Worm (Caenorhabditis elegans) whole organism, L2 larva: Measurements from ENCODE around the gene btb-6.

Experiments
- dmd-4 ChIP-seq: sonication (generic microtip); optimal IDR thresholded peaks from 2 replicates; lab custom pipeline; 2017; ENCODE audit warnings: missing biosample characterization, missing genetic modification characterization
- elt-1 ChIP-seq: fragments of 150-350 bp; optimal IDR thresholded peaks from 2 replicates; lab custom pipeline; 2014; ENCODE audit warnings: missing biosample characterization, missing genetic modification characterization
- nhr-10 ChIP-seq: sonication (generic microtip); optimal IDR thresholded peaks from 2 replicates; lab custom pipeline; 2017; ENCODE audit warnings: missing biosample characterization, missing genetic modification characterization
- nhr-11 ChIP-seq: fragments of 150-350 bp; optimal IDR thresholded peaks from 2 replicates; lab custom pipeline; 2014; ENCODE audit warnings: missing biosample characterization, missing genetic modification characterization
- nhr-12 ChIP-seq: fragments of 150-350 bp; optimal IDR thresholded peaks from 2 replicates; lab custom pipeline; 2014; ENCODE audit warnings: missing biosample characterization, missing genetic modification characterization
- nhr-237 ChIP-seq: fragments of 150-350 bp; optimal IDR thresholded peaks from 2 replicates; lab custom pipeline; 2014; ENCODE audit warnings: missing biosample characterization, missing genetic modification characterization
- nhr-6 ChIP-seq: fragments of 150-350 bp; optimal IDR thresholded peaks from 2 replicates; lab custom pipeline; 2014; ENCODE audit warnings: missing biosample characterization, missing genetic modification characterization
- nhr-77 ChIP-seq: fragments of 150-350 bp; optimal IDR thresholded peaks from 2 replicates; lab custom pipeline; 2014; ENCODE audit warnings: missing biosample characterization, missing genetic modification characterization
- snpc-4 ChIP-seq: fragments of 150-350 bp; optimal IDR thresholded peaks from 2 replicates; lab custom pipeline; 2014; ENCODE audit warnings: missing biosample characterization, missing genetic modification characterization
- unc-62 ChIP-seq: fragments of 150-350 bp; optimal IDR thresholded peaks from 2 replicates; lab custom pipeline; 2014; ENCODE audit warnings: missing biosample characterization, missing genetic modification reagents, missing genetic modification characterization
- ztf-11 ChIP-seq: sonication (generic microtip); optimal IDR thresholded peaks from 2 replicates; lab custom pipeline; 2017; ENCODE audit warnings: missing biosample characterization, missing genetic modification characterization
- ztf-4 ChIP-seq: fragments of 150-350 bp; optimal IDR thresholded peaks from 2 replicates; lab custom pipeline; 2014; ENCODE audit warnings: missing biosample characterization, missing genetic modification characterization

- TF ChIP-seq ztf-4 (tag; lab: Kevin White, UChicago) = no peak
- TF ChIP-seq nhr-237 (tag; lab: Kevin White, UChicago) = no peak
- no peak for TF ChIP-seq nhr-12 (tag; lab: Kevin White, UChicago)
- no peak for TF ChIP-seq unc-62 (GFP tag; lab: Kevin White, UChicago)
- TF ChIP-seq ztf-11 (tag; lab: Kevin White, UChicago) = no peak
- TF ChIP-seq nhr-77 (tag; lab: Kevin White, UChicago) = no peak
- TF ChIP-seq elt-1 (tag; lab: Kevin White, UChicago) = no peak
- TF ChIP-seq nhr-11 (tag; lab: Kevin White, UChicago) = no peak
- no peak for TF ChIP-seq dmd-4 (tag; lab: Kevin White, UChicago)
- TF ChIP-seq nhr-10 (tag; lab: Kevin White, UChicago) = no peak
- TF ChIP-seq nhr-6 = no peak
- TF ChIP-seq snpc-4 = no peak
These were observed 26.3 kb upstream of the btb-6 start, which contains the start of the genes fbxb-18 and fbxb-19 for ce11 chrII:1688813-1689212.
